Fruit fly (Drosophila melanogaster): ENCODE measurements around the gene LKRSDH.

Gene LKRSDH

DNA sequence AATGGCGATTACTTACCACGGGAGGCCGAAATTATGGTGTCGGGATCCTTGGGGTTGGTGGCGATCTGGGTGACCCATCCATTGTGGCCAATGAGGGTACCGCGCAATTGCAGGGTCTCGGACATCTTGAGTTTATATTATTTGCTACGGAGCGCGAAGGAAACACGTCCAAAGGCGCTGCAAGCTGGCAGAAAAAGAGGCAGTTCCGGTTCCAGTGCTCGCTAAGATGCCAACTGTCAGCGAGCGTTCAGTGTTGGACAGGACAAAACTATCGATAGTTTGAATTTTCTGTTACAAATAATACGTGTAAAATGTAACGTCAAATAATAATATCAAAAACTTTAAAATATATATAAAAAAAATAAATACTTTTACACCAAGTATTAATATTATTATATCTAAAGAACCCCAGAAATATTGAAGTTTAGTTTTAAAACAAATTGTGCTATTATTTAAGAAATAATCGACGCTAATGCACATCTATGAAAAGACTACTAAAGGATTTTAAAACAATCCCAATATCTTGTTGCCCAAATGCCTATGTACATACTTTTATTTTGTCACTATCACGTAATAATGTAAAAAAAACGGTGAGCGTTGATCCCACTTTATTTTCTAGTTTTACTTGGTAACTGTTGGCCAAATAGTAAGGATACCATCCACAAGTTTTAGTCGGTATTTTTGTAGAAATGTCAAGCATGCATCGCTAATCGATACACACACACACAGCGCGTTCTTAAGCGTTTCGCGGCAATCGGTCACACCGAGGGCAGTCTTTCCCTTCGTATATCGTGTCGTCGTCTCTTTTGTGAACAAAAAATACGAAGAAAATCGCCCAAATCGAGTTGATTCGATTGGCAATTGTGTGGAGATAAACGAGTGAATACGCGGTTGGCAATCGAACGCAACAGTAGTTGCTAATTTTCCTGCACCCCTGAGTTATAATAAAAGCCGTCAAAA lies 31.6 kb upstream of the LKRSDH start, which contains the start of the genes Rack1 and mts (continued):
- TF ChIP-seq hbn (GFP tag; IDR thresholded peaks at IDR 0.05; ENCODE audit: partially characterized antibody) (peak; percentile 16; the same call in 1 of the 2 replicates), wek (GFP tag; optimal IDR thresholded peaks at IDR 0.05) (peak; percentile 85), Usf (GFP tag; optimal IDR thresholded peaks at IDR 0.05) (peak; percentile 73), CG13424 (tag; optimal IDR thresholded peaks at IDR 0.05) (peak; percentile 43), sisA (GFP tag; IDR thresholded peaks at IDR 0.05) (peak; percentile 48; the same call in 1 of the 2 replicates), Trl (optimal IDR thresholded peaks at IDR 0.05) (no peak), Trl (GFP tag; optimal IDR thresholded peaks at IDR 0.05) (peak; percentile 80), CG12299 (tag; optimal IDR thresholded peaks at IDR 0.05) (peak; percentile 68), CG10654 (GFP tag; optimal IDR thresholded peaks at IDR 0.05) (peak; percentile 70), CG10462 (GFP tag; optimal IDR thresholded peaks at IDR 0.05) (peak; percentile 50), BtbVII (GFP tag; optimal IDR thresholded peaks at IDR 0.05) (peak; percentile 91), CG42726 (GFP tag; IDR thresholded peaks at IDR 0.05; ENCODE audit: partially characterized antibody) (peak; percentile 75), Oli (tag; optimal IDR thresholded peaks at IDR 0.05) (peak; percentile 71), CG3065 (GFP tag; optimal IDR thresholded peaks at IDR 0.05) (peak; percentile 69), GATAe (GFP tag; conservative IDR thresholded peaks at IDR 0.05) (no peak), vvl (GFP tag; IDR thresholded peaks at IDR 0.05) (peak; percentile 91), abd-A (tag; optimal IDR thresholded peaks at IDR 0.05) (no peak), CHES-1-like (GFP tag; optimal IDR thresholded peaks at IDR 0.05) (peak; percentile 64), gcm2 (GFP tag; optimal IDR thresholded peaks at IDR 0.05) (peak; percentile 55), lab (GFP tag; optimal IDR thresholded peaks at IDR 0.05) (peak; percentile 96), CG11398 (GFP tag; optimal IDR thresholded peaks at IDR 0.05) (peak; percentile 68), CG10543 (GFP tag; optimal IDR thresholded peaks at IDR 0.05) (peak; percentile 91), cg (GFP tag; optimal IDR thresholded peaks at IDR 0.05) (no peak), sna (GFP tag; IDR thresholded peaks at IDR 0.05; ENCODE audit: partially characterized antibody) (peak; percentile 32; the same call in 1 of the 2 replicates), pros (GFP tag; optimal IDR thresholded peaks at IDR 0.05) (peak; percentile 32), gem (tag; optimal IDR thresholded peaks at IDR 0.05) (peak; percentile 68), Mes4 (GFP tag; optimal IDR thresholded peaks at IDR 0.05) (peak; percentile 94), CG13775 (GFP tag; optimal IDR thresholded peaks at IDR 0.05) (peak; percentile 89), Sox102F (GFP tag; optimal IDR thresholded peaks at IDR 0.05) (peak; percentile 56), CG8478 (optimal IDR thresholded peaks at IDR 0.05) (no peak), Med (GFP tag) (peak; percentile 99), CG11695 (GFP tag; IDR thresholded peaks at IDR 0.05) (peak; percentile 58; the same call in 2 of the 3 replicates), CG14014 (GFP tag; IDR thresholded peaks at IDR 0.05) (peak; percentile 81), Hr51 (GFP tag; optimal IDR thresholded peaks at IDR 0.05) (peak; percentile 67 to 76), gsb-n (tag; optimal IDR thresholded peaks at IDR 0.05) (peak; percentile 73), CG14667 (GFP tag; IDR thresholded peaks at IDR 0.05) (peak; percentile 33; the same call in 1 of the 2 replicates), br (optimal IDR thresholded peaks at IDR 0.05) (no peak), CG4730 (GFP tag; IDR thresholded peaks at IDR 0.05) (peak; percentile 59), CG2678 (tag; optimal IDR thresholded peaks at IDR 0.05) (peak; percentile 74), CG11560 (tag; IDR thresholded peaks at IDR 0.05) (no peak; the same call in 1 of the 3 replicates), CG17359 (tag; optimal IDR thresholded peaks at IDR 0.05) (peak; percentile 84), CG7271 (tag; optimal IDR thresholded peaks at IDR 0.05) (peak; percentile 93), CG15479 (GFP tag; optimal IDR thresholded peaks at IDR 0.05) (no peak), sr (GFP tag; IDR thresholded peaks at IDR 0.05) (peak; percentile 83), CG15696 (tag; optimal IDR thresholded peaks at IDR 0.05) (peak; percentile 26), CG14860 (GFP tag; IDR thresholded peaks at IDR 0.05; ENCODE audit: partially characterized antibody) (no peak), HHEX (GFP tag; optimal IDR thresholded peaks at IDR 0.05) (peak; percentile 95), Dfd (GFP tag; optimal IDR thresholded peaks at IDR 0.05) (no peak)
